Fruit fly (Drosophila melanogaster): ENCODE measurements around the gene PVRAP.

The PVRAP gene

DNA sequence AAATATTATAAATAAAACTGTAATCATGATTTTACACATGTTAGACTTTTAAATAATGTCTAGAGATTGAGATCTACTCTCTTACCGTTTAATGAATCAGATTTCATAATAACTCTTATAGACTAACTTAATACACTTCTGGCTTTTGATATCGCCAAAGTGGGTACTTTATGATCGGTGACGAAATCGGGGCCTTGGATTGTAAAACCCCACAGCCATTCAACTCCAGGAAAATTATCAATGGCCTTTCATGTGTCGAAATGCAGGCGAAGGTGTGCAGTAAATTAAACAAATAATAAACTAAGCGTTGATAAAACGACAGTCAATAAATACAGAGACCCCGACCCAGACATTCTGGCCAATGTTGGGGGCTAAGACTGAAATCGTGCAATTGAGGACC is 39.1 kb downstream of the PVRAP start:
- TF ChIP-seq fru (GFP tag; optimal IDR thresholded peaks at IDR 0.05) (no peak), Hnf4 (GFP tag; optimal IDR thresholded peaks at IDR 0.05) (no peak), Rel (GFP tag; optimal IDR thresholded peaks at IDR 0.05) (no peak), Rel (tag; optimal IDR thresholded peaks at IDR 0.05) (peak; percentile 33), lola (GFP tag; optimal IDR thresholded peaks at IDR 0.05) (no peak), GATAd (GFP tag; optimal IDR thresholded peaks at IDR 0.05) (no peak)

DNA sequence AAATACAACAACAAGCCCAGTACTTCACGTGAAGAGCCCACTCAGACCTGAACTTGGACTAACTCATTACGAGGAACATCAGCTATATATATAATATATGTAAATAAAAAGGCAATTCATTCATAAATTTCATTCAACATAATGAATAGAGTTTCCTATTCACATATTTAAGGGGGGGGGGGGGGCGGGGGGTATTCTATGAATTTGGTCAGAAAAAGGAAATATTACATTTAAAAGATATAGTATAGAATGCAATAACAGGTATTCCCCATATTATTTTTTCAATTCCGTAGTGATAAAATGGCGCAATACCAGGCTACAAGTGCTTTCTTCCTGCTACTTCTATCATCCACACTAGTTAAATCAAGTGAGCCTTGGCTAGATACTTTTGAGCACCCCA is 39.8 kb downstream of the PVRAP start, which contains the start of gene CG6462:
Gene CG6462 (plus strand): TSS at position 301 of the 400 bp plus-strand sequence.
- TF ChIP-seq brk (GFP tag; optimal IDR thresholded peaks at IDR 0.05) (no peak), CrebA (GFP tag; optimal IDR thresholded peaks at IDR 0.05; ENCODE audit: borderline replicate concordance) (no peak), lola (GFP tag; optimal IDR thresholded peaks at IDR 0.05) (no peak), rgr (GFP tag; optimal IDR thresholded peaks at IDR 0.05) (no peak), Dif (GFP tag; optimal IDR thresholded peaks at IDR 0.05; ENCODE audit: partially characterized antibody) (no peak)

DNA sequence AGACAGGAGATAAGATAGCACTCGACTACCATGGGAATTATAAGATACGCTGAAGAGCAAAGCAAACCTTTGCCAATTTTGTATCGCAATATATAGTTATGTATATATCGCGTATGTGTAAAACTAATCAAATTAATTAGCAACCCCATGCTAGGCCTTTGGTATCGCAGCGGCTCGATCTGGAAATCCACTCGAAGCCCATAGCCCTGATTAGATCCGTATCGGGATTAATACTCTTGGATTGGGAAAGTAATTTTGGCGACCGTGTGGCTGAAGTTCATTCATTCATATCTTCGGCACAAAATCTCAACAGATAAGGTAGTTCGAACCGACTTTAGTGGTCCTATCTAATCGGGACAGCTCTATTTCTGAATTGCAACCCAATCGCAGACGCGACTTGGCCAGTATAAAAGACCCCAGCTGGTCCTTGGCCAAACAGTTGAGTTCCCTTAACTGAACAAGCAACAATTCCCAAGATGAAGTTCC is 41.8 kb downstream of the PVRAP start, which contains the start of gene Jon65Aiv:
Gene Jon65Aiv (plus strand): TSS at position 436 of the 486 bp plus-strand sequence.
- no peak for TF ChIP-seq psq (GFP tag; optimal IDR thresholded peaks at IDR 0.05)
- peak; percentile 43 for TF ChIP-seq h (GFP tag; optimal IDR thresholded peaks at IDR 0.05)

DNA sequence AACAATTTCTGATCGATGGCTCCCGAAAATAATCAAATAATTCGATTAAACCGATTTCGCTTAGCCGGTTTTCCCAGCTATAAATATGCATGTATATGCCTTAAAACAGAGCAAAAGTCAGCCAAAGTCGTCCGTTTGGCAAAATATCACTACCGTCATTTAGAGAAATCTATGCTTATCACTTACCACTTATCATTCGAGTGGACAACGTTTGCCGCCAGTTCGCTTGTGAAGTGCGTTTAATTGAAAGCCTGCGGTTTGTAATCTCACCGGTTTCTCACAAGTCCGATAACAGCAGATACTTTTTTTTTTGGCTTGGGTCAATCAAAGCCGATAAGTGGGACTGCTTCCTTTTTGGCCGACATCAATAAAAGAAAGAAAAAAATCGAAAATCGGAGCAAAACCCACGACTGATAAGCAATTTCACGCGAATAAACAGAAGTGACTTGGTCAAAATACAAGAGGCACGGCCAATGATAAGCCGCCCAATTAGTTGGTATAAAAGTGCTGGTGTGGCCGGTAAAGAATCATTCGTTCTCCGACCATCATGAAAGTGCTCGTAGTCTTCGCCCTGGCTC is 53.3 kb downstream of the PVRAP start, which contains the start of gene Jon65Aiii:
Gene Jon65Aiii (plus strand): TSS at position 528 of the 578 bp plus-strand sequence.
- TF ChIP-seq h (GFP tag; optimal IDR thresholded peaks at IDR 0.05) (peak; percentile 88), psq (GFP tag; optimal IDR thresholded peaks at IDR 0.05) (no peak), foxo (GFP tag; optimal IDR thresholded peaks at IDR 0.05) (no peak), CrebA (GFP tag; optimal IDR thresholded peaks at IDR 0.05; ENCODE audit: borderline replicate concordance) (peak; percentile 32), N (GFP tag; optimal IDR thresholded peaks at IDR 0.05) (no peak), br (GFP tag; optimal IDR thresholded peaks at IDR 0.05) (no peak), Myc (optimal IDR thresholded peaks at IDR 0.05) (no peak), dmrt93B (GFP tag; optimal IDR thresholded peaks at IDR 0.05) (no peak), Dif (GFP tag; optimal IDR thresholded peaks at IDR 0.05; ENCODE audit: partially characterized antibody) (no peak), dl (GFP tag; optimal IDR thresholded peaks at IDR 0.05; ENCODE audit: insufficient read depth in 1 of 2, partially characterized antibody in 2 of 2) (peak in 1 of 2 experiments; percentile 62), HLH106 (tag; optimal IDR thresholded peaks at IDR 0.05) (no peak), Hr83 (GFP tag; optimal IDR thresholded peaks at IDR 0.05; ENCODE audit: poor library complexity, severe bottlenecking) (no peak)

DNA sequence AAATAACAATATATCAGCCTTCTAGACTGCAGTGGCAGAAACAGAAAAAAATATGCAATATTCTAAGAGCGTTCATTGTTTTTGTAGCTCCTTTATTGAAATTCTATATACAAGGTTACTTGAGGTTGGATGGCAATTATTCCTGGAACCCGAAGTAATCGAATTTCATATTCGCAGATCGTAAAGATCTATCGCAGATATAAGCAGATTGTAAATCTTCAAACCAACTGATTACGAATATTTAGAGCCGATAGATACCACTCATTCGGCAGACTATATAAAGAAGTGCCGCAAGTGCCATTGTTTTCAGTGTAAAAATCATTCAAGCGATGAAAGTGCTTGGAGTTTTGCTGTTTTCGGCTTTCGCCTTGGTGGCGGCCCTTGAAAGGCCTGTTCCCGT is 55.0 kb downstream of the PVRAP start, which contains the start of gene Jon65Aii:
Gene Jon65Aii (plus strand): TSS at position 301 of the 400 bp plus-strand sequence.
- TF ChIP-seq tai (GFP tag; optimal IDR thresholded peaks at IDR 0.05) (no peak), Hr83 (GFP tag; optimal IDR thresholded peaks at IDR 0.05; ENCODE audit: poor library complexity, severe bottlenecking) (no peak), rgr (GFP tag; optimal IDR thresholded peaks at IDR 0.05) (no peak), br (GFP tag; optimal IDR thresholded peaks at IDR 0.05) (no peak), OdsH (GFP tag; optimal IDR thresholded peaks at IDR 0.05) (no peak), GATAd (GFP tag; optimal IDR thresholded peaks at IDR 0.05) (no peak), brk (GFP tag; optimal IDR thresholded peaks at IDR 0.05) (no peak), dsf (GFP tag; optimal IDR thresholded peaks at IDR 0.05; ENCODE audit: borderline replicate concordance) (no peak), fru (GFP tag; optimal IDR thresholded peaks at IDR 0.05) (no peak), pan (optimal IDR thresholded peaks at IDR 0.05) (no peak), foxo (GFP tag; optimal IDR thresholded peaks at IDR 0.05) (no peak)

DNA sequence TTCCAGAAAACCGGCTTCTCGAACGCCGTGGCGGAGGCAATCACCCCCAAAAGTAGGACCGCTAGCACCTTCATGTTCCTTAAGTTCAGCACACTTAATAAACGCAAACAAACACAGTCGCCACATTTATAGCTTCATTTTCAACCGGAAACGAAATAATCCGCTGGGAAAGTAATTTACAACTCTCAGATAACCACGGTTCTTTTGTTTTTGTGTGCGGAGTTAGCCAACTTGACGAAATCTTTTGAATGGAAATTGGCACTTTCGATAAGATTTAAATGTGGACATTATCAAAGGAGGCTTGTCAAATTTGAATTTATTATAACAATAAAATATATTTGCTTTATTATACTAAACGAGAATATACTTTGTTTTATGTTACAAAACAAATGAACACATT is 57.3 kb downstream of the PVRAP start, which contains the start of gene Jon65Ai:
Gene Jon65Ai (minus strand): TSS at position 101 of the 400 bp plus-strand sequence.
- no peak for TF ChIP-seq Jra (GFP tag; optimal IDR thresholded peaks at IDR 0.05)
- no peak for TF ChIP-seq Rel (GFP tag; optimal IDR thresholded peaks at IDR 0.05)
- peak; percentile 80 for TF ChIP-seq Rel (tag; optimal IDR thresholded peaks at IDR 0.05)
- no peak for TF ChIP-seq Vsx2 (GFP tag; optimal IDR thresholded peaks at IDR 0.05; ENCODE audit: partially characterized antibody)
